Worm (Caenorhabditis elegans): ENCODE measurements around the gene mrpl-44.

ce11 chrIII:9053263-9053662, 35.9 kb downstream of the mrpl-44 start:
- no peak for TF ChIP-seq nhr-237 (tag; optimal IDR thresholded peaks at IDR 0.05)
- no peak for TF ChIP-seq unc-62 (GFP tag; optimal IDR thresholded peaks at IDR 0.05)
- peak; percentile 26 for TF ChIP-seq cnd-1 (tag; optimal IDR thresholded peaks at IDR 0.05)
- TF ChIP-seq ztf-11 (tag; optimal IDR thresholded peaks at IDR 0.05): no peak
- TF ChIP-seq unc-39 (tag; optimal IDR thresholded peaks at IDR 0.05): no peak
- TF ChIP-seq lin-13 (tag; optimal IDR thresholded peaks at IDR 0.05): no peak
- no peak for TF ChIP-seq mls-2 (tag; optimal IDR thresholded peaks at IDR 0.05)
- TF ChIP-seq blmp-1 (tag; optimal IDR thresholded peaks at IDR 0.05): no peak
- TF ChIP-seq snpc-4 (tag; optimal IDR thresholded peaks at IDR 0.05): no peak
- TF ChIP-seq M03D4.4 (tag; optimal IDR thresholded peaks at IDR 0.05): no peak
- TF ChIP-seq sem-2 (GFP tag; optimal IDR thresholded peaks at IDR 0.05): no peak
- TF ChIP-seq unc-120 (tag; optimal IDR thresholded peaks at IDR 0.05; ENCODE audit: poor library complexity, severe bottlenecking): no peak
- no peak for TF ChIP-seq mab-5 (tag; optimal IDR thresholded peaks at IDR 0.05)
- TF ChIP-seq elt-3 (tag; optimal IDR thresholded peaks at IDR 0.05): no peak
